Fruit fly (Drosophila melanogaster) whole organism, embryonic: ENCODE data around the gene bol.
A peak's percentile ranks its signal among the peaks of the same experiment; 100 is the strongest.

Experiments
- Awh ChIP-seq: fragments of 200-800 bp; sonication (Bioruptor generic); IDR thresholded peaks from 2 replicates; pipeline ENCODE4, ENCODE4 v1.3.6; 2022; ENCODE audit warnings: missing biosample characterization, missing genetic modification characterization
- CG10267 ChIP-seq: fragments of 200-800 bp; sonication (Bioruptor generic); optimal IDR thresholded peaks from 2 replicates; lab custom pipeline; 2018; ENCODE audit warnings: missing biosample characterization, mild to moderate bottlenecking, missing genetic modification characterization, moderate library complexity
- CG10543 ChIP-seq: fragments of 200-800 bp; sonication (Bioruptor generic); optimal IDR thresholded peaks from 3 replicates; lab custom pipeline; 2017; ENCODE audit warnings: missing biosample characterization, mild to moderate bottlenecking, missing genetic modification characterization, moderate library complexity
- CG10565 ChIP-seq: fragments of 200-800 bp; sonication (Bioruptor generic); optimal IDR thresholded peaks from 3 replicates; lab custom pipeline; 2016; ENCODE audit warnings: missing biosample characterization, mild to moderate bottlenecking, missing genetic modification characterization
- CG12155 ChIP-seq: fragments of 200-800 bp; sonication (Bioruptor generic); optimal IDR thresholded peaks from 3 replicates; lab custom pipeline; 2016; ENCODE audit warnings: missing biosample characterization, missing genetic modification characterization
- CG12659 ChIP-seq: fragments of 200-800 bp; sonication (Bioruptor generic); optimal IDR thresholded peaks from 3 replicates; lab custom pipeline; 2017; ENCODE audit warnings: mild to moderate bottlenecking, missing biosample characterization, missing genetic modification reagents, missing genetic modification characterization
- CG13894 ChIP-seq: fragments of 200-800 bp; sonication (Bioruptor generic); optimal IDR thresholded peaks from 3 replicates; lab custom pipeline; 2018; ENCODE audit warnings: missing biosample characterization, mild to moderate bottlenecking, missing genetic modification characterization, moderate library complexity
- CG15269 ChIP-seq: fragments of 200-800 bp; sonication (Bioruptor generic); optimal IDR thresholded peaks from 2 replicates; lab custom pipeline; 2018; ENCODE audit warnings: missing biosample characterization, mild to moderate bottlenecking, missing genetic modification characterization, moderate library complexity
- CG15601 ChIP-seq: fragments of 200-800 bp; sonication (Bioruptor generic); optimal IDR thresholded peaks from 3 replicates; lab custom pipeline; 2019; ENCODE audit warnings: missing biosample characterization, mild to moderate bottlenecking, missing genetic modification characterization, moderate library complexity
- CG2120 ChIP-seq: fragments of 200-800 bp; sonication (Bioruptor generic); optimal IDR thresholded peaks from 3 replicates; lab custom pipeline; 2016; ENCODE audit warnings: missing biosample characterization, missing genetic modification characterization
- CG30431 ChIP-seq: fragments of 200-800 bp; sonication (Bioruptor generic); optimal IDR thresholded peaks from 2 replicates; lab custom pipeline; 2017; ENCODE audit warnings: missing biosample characterization, missing genetic modification characterization
- CG31224 ChIP-seq: fragments of 200-800 bp; sonication (Bioruptor generic); IDR thresholded peaks from 2 replicates; pipeline ENCODE4 v1.3.6; 2022; ENCODE audit warnings: missing biosample characterization, missing genetic modification characterization
- CG31388 ChIP-seq: fragments of 200-800 bp; sonication (Bioruptor generic); optimal IDR thresholded peaks from 2 replicates; lab custom pipeline; 2016; ENCODE audit warnings: missing biosample characterization, missing genetic modification characterization
- CG32532 ChIP-seq: fragments of 200-800 bp; sonication (Bioruptor generic); IDR thresholded peaks from 2 replicates; pipeline ENCODE4 v1.3.6; 2022; ENCODE audit warnings: missing biosample characterization, missing genetic modification characterization
- CG4328 ChIP-seq: fragments of 200-800 bp; sonication (Bioruptor generic); optimal IDR thresholded peaks from 3 replicates; lab custom pipeline; 2017; ENCODE audit warnings: missing biosample characterization, missing genetic modification reagents, missing genetic modification characterization
- CG43689 ChIP-seq: fragments of 200-800 bp; sonication (Bioruptor generic); IDR thresholded peaks from 2 replicates; pipeline ENCODE4 v1.3.6; 2022; ENCODE audit warnings: missing biosample characterization, missing genetic modification characterization
- CG5180 ChIP-seq: fragments of 200-800 bp; sonication (Bioruptor generic); optimal IDR thresholded peaks from 3 replicates; lab custom pipeline; 2017; ENCODE audit warnings: missing biosample characterization, missing genetic modification characterization, mild to moderate bottlenecking, moderate library complexity, missing genetic modification reagents
- CG6175 ChIP-seq: fragments of 200-800 bp; sonication (Bioruptor generic); IDR thresholded peaks from 3 replicates; pipeline ENCODE4 v1.3.6; 2022; ENCODE audit warnings: missing biosample characterization, missing genetic modification characterization
- CG7556 ChIP-seq: fragments of 200-800 bp; sonication (Bioruptor generic); optimal IDR thresholded peaks from 2 replicates; lab custom pipeline; 2017; ENCODE audit warnings: missing biosample characterization, mild to moderate bottlenecking, missing genetic modification characterization
- CG9609 ChIP-seq: fragments of 200-800 bp; sonication (Bioruptor generic); optimal IDR thresholded peaks from 3 replicates; lab custom pipeline; 2016; ENCODE audit warnings: missing biosample characterization, missing genetic modification characterization
- CG9727 ChIP-seq: fragments of 200-800 bp; sonication (Bioruptor generic); optimal IDR thresholded peaks from 3 replicates; lab custom pipeline; 2017; ENCODE audit warnings: missing biosample characterization, mild to moderate bottlenecking, missing genetic modification characterization
- Camta ChIP-seq: fragments of 200-800 bp; sonication (Bioruptor generic); optimal IDR thresholded peaks from 2 replicates; lab custom pipeline; 2016; ENCODE audit warnings: missing biosample characterization, missing genetic modification characterization
- CoRest ChIP-seq: fragments of 200-800 bp; sonication (Bioruptor generic); optimal IDR thresholded peaks from 3 replicates; lab custom pipeline; 2018; ENCODE audit warnings: missing biosample characterization, mild to moderate bottlenecking, missing genetic modification characterization, moderate library complexity
- Fer2 ChIP-seq: fragments of 200-800 bp; sonication (Bioruptor generic); optimal IDR thresholded peaks from 2 replicates; lab custom pipeline; 2018; ENCODE audit warnings: missing biosample characterization, mild to moderate bottlenecking, missing genetic modification characterization, moderate library complexity
- H2.0 ChIP-seq: fragments of 200-800 bp; sonication (Bioruptor generic); IDR thresholded peaks from 2 replicates; pipeline ENCODE4 v1.3.6; 2022; ENCODE audit warnings: missing biosample characterization, missing genetic modification characterization
- Hey ChIP-seq: fragments of 200-800 bp; sonication (Bioruptor generic); optimal IDR thresholded peaks from 3 replicates; lab custom pipeline; 2018; ENCODE audit warnings: missing biosample characterization, mild to moderate bottlenecking, missing genetic modification characterization
- Hr3 ChIP-seq: fragments of 200-800 bp; sonication (Bioruptor generic); optimal IDR thresholded peaks from 3 replicates; lab custom pipeline; 2016; ENCODE audit warnings: missing biosample characterization, missing genetic modification characterization
- Med ChIP-seq: fragments of 200-800 bp; sonication (Bioruptor generic); peaks from one replicate; lab custom pipeline; 2016; ENCODE audit warnings: missing biosample characterization, missing genetic modification characterization, mild to moderate bottlenecking, inconsistent platforms, moderate library complexity
- Mes4 ChIP-seq: fragments of 200-800 bp; sonication (Bioruptor generic); optimal IDR thresholded peaks from 2 replicates; lab custom pipeline; 2016; ENCODE audit warnings: missing biosample characterization, missing genetic modification characterization
- Nf-YC ChIP-seq: fragments of 200-800 bp; optimal IDR thresholded peaks from 3 replicates; lab custom pipeline; 2019; ENCODE audit warnings: missing biosample characterization, mild to moderate bottlenecking, missing genetic modification characterization, moderate library complexity
- Xbp1 ChIP-seq: fragments of 200-800 bp; sonication (Bioruptor generic); optimal IDR thresholded peaks from 3 replicates; lab custom pipeline; 2016; ENCODE audit warnings: missing biosample characterization, mild to moderate bottlenecking, missing genetic modification characterization
- abd-A ChIP-seq: fragments of 200-800 bp; sonication (Bioruptor generic); optimal IDR thresholded peaks from 3 replicates; lab custom pipeline; 2019; ENCODE audit warnings: missing biosample characterization, mild to moderate bottlenecking, missing genetic modification characterization, moderate library complexity
- chif ChIP-seq, 2 experiments: fragments of 200-800 bp; sonication (Bioruptor generic); optimal IDR thresholded peaks; 3 replicates each; lab custom pipeline; 2016; ENCODE audit warnings: missing biosample characterization in 2 of 2, missing genetic modification characterization in 2 of 2
- chinmo ChIP-seq: fragments of 200-800 bp; sonication (Bioruptor generic); IDR thresholded peaks from 4 replicates; pipeline ENCODE4 v1.3.6; 2022; ENCODE audit warnings: missing biosample characterization, missing genetic modification characterization; ENCODE audit not compliant: partially characterized antibody
- crol ChIP-seq: fragments of 200-800 bp; sonication (Bioruptor generic); IDR thresholded peaks from 2 replicates; pipeline ENCODE4 v1.3.6; 2022; ENCODE audit warnings: missing biosample characterization, missing genetic modification characterization
- da ChIP-seq: fragments of 200-800 bp; sonication (Bioruptor generic); optimal IDR thresholded peaks from 2 replicates; lab custom pipeline; 2016; ENCODE audit warnings: missing biosample characterization, missing genetic modification characterization
- emc ChIP-seq: fragments of 200-800 bp; sonication (Bioruptor generic); optimal IDR thresholded peaks from 2 replicates; lab custom pipeline; 2016; ENCODE audit warnings: missing biosample characterization, missing genetic modification characterization
- ham ChIP-seq: fragments of 200-800 bp; sonication (Bioruptor generic); IDR thresholded peaks from 2 replicates; pipeline ENCODE4 v1.3.6; 2022; ENCODE audit warnings: missing biosample characterization, missing genetic modification characterization
- ind ChIP-seq: fragments of 200-800 bp; sonication (Bioruptor generic); optimal IDR thresholded peaks from 3 replicates; lab custom pipeline; 2016; ENCODE audit warnings: missing biosample characterization, missing genetic modification characterization
- ken ChIP-seq: fragments of 200-800 bp; sonication (Bioruptor generic); IDR thresholded peaks from 3 replicates; pipeline ENCODE4 v1.3.6; 2022; ENCODE audit warnings: missing biosample characterization, missing genetic modification characterization
- mirr ChIP-seq: fragments of 200-800 bp; sonication (Bioruptor generic); optimal IDR thresholded peaks from 3 replicates; lab custom pipeline; 2018; ENCODE audit warnings: missing biosample characterization, mild to moderate bottlenecking, missing genetic modification characterization
- odd ChIP-seq: fragments of 200-800 bp; sonication (Bioruptor generic); optimal IDR thresholded peaks from 2 replicates; lab custom pipeline; 2017; ENCODE audit warnings: missing biosample characterization, mild to moderate bottlenecking, missing genetic modification characterization
- org-1 ChIP-seq: fragments of 200-800 bp; sonication (Bioruptor generic); optimal IDR thresholded peaks from 2 replicates; lab custom pipeline; 2017; ENCODE audit warnings: missing biosample characterization, missing genetic modification characterization
- pros ChIP-seq: fragments of 200-800 bp; sonication (Bioruptor generic); optimal IDR thresholded peaks from 3 replicates; lab custom pipeline; 2019; ENCODE audit warnings: missing biosample characterization, mild to moderate bottlenecking, missing genetic modification characterization, moderate library complexity
- sens ChIP-seq: fragments of 200-800 bp; sonication (Bioruptor generic); peaks from one replicate; lab custom pipeline; 2016; ENCODE audit warnings: missing biosample characterization, missing genetic modification characterization
- slbo ChIP-seq: fragments of 200-800 bp; sonication (Bioruptor generic); IDR thresholded peaks from 2 replicates; pipeline ENCODE4 v1.3.6; 2022; ENCODE audit warnings: missing biosample characterization, missing genetic modification characterization
- tup ChIP-seq: fragments of 200-800 bp; sonication (Bioruptor generic); optimal IDR thresholded peaks from 2 replicates; lab custom pipeline; 2016; ENCODE audit warnings: missing biosample characterization, mild to moderate bottlenecking, missing genetic modification characterization, moderate library complexity
- wdn ChIP-seq: fragments of 200-800 bp; sonication (Bioruptor generic); IDR thresholded peaks from 2 replicates; pipeline ENCODE4 v1.3.6; 2022; ENCODE audit warnings: missing biosample characterization, missing genetic modification characterization

bol gene

DNA sequence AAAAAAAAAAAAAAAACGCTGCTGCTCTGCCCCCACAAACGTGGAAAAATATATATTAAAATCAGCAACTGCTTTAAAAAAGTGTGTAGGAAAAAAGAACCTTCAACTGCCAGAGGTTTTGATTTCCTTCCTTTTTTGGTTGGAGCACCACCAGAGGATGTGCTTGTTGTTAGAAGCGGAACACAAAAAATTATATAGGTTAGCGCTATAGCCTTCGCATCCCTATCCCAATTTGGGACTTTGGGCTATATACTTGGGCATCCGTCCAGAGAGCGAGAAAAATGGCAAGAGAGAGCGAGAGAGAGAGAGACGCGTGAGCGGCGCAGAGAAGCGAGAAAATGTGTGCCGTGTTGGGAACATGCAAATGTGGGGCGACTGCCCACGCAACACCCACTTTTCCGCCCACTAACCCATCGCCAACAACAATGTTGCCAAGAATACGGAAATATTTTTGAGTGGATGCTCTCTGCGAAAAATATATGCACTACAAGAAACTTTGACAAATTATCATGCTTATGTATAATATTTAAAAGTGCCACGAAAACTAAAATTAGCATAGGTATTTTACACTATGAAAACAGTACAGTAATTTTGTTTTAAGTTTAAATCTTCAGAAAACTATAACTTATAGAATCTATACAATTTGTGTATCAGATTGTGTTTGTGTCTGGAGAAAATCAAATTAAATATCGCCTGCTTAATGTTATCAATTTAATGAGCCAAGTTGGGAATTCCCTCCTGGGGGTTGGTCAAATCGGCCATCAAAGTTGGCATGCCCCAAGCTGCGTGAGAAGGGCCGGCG, 7.1 kb downstream of the bol start (continued):
- peak; percentile 71 for TF ChIP-seq slbo (GFP tag; lab: Robert Waterston, UW)
- TF ChIP-seq CG4328 (GFP tag; lab: Kevin White, UChicago) = peak; percentile 49
- peak; percentile 28; the same call in 1 of the 2 replicates for TF ChIP-seq CG31224
- peak; percentile 19 for TF ChIP-seq ind (GFP tag; lab: Kevin White, UChicago)
- no peak for TF ChIP-seq ham (GFP tag; lab: Robert Waterston, UW)
- peak; percentile 16 for TF ChIP-seq mirr (GFP tag; lab: Kevin White, UChicago)
- TF ChIP-seq Camta (GFP tag; lab: Kevin White, UChicago) = peak; percentile 34
- peak; percentile 89 for TF ChIP-seq sens (GFP tag; lab: Kevin White, UChicago)
- TF ChIP-seq org-1 (GFP tag; lab: Kevin White, UChicago) = peak; percentile 59
- TF ChIP-seq CG2120 = peak; percentile 82
- TF ChIP-seq Awh (GFP tag; lab: Robert Waterston, UW) = no peak
- peak; percentile 59 for TF ChIP-seq CG12659
- peak; percentile 17 for TF ChIP-seq CG10267
- peak; percentile 29 for TF ChIP-seq Xbp1 (GFP tag; lab: Kevin White, UChicago)
- TF ChIP-seq CG13894 (tag; lab: Kevin White, UChicago) = peak; percentile 96
- peak; percentile 23 for TF ChIP-seq CG12155 (GFP tag; lab: Kevin White, UChicago)
- TF ChIP-seq CG7556 = peak; percentile 75

DNA sequence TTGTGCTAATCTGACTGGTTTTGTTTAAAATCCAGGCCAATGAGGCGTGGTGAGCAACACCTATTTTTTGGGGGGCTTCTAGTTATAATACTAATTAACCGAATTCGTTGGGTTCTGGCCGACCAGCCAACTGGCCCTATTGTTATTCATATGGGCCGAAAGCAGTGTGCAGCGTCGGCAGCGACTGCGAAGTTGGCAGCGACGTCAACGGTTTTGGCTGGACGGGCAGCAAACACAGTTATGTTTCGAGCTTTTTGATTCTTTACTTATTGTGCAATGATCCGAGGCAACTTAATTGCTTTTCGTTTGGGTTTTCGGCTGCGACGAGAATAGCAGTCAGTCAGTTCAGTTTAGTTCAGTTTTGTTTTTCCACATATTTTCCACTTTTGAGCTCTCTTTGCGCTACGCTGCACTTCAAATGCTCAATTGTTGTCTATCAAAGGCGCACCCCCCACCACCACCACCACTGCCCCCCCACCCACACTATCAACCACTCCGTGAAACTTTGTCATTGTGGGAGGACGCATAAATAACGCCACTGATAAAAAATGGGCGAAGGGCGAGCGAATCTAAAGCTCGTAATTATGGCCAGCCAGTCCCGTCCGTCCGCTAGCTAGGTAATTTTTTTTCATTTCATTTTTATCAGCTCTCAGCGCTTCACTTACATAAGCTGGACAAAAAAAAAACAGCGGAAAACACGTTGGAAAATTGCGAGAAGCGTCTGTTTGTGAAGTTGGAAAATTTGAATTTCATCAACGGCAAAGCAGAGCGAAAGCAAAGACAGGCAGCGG, 8.0 kb downstream of the bol start:
- TF ChIP-seq Hr3 (GFP tag; lab: Kevin White, UChicago) (peak; percentile 19), pros (GFP tag; lab: Kevin White, UChicago) (peak; percentile 14), chinmo (GFP tag; lab: Robert Waterston, UW) (0 out of 4 replicates have a peak, but pooled peaks have one; percentile 74), crol (GFP tag; lab: Robert Waterston, UW) (peak; percentile 76), wdn (GFP tag; lab: Robert Waterston, UW) (no peak), ken (GFP tag; lab: Robert Waterston, UW) (no peak), odd (GFP tag; lab: Kevin White, UChicago) (no peak), H2.0 (GFP tag; lab: Robert Waterston, UW) (no peak), Mes4 (GFP tag; lab: Kevin White, UChicago) (no peak), emc (no peak), chif (GFP tag; optimal IDR thresholded peaks at IDR 0.05; lab: Kevin White, UChicago) (no peak), CG15601 (no peak), CG30431 (no peak), CG43689 (GFP tag; lab: Robert Waterston, UW) (no peak), Fer2 (no peak), abd-A (tag; lab: Kevin White, UChicago) (no peak), CG9609 (GFP tag; lab: Kevin White, UChicago) (no peak), CG9727 (GFP tag; lab: Kevin White, UChicago) (peak; percentile 19), CG15269 (no peak), CG10565 (no peak), Nf-YC (tag; lab: Kevin White, UChicago) (no peak), Med (peak; percentile 67), CoRest (tag; lab: Kevin White, UChicago) (peak; percentile 15), CG31388 (no peak), CG6175 (GFP tag; lab: Robert Waterston, UW) (no peak), CG5180 (no peak), da (no peak), CG10543 (GFP tag; lab: Kevin White, UChicago) (peak; percentile 41), Hey (tag; lab: Kevin White, UChicago) (no peak), CG32532 (GFP tag; lab: Robert Waterston, UW) (no peak), tup (GFP tag; lab: Kevin White, UChicago) (no peak)
